Worm (Caenorhabditis elegans) whole organism, L4 larva: ENCODE measurements around the gene F11G11.13.

Experiments used
- F44E2.7 ChIP-seq: fragments of 200-800 bp; sonication (Bioruptor generic); IDR thresholded peaks from 2 replicates; pipeline ENCODE4 v2.1.2; 2022; ENCODE audit warnings: missing genetic modification characterization, missing compliant biosample characterization
- T20F7.1 ChIP-seq: fragments of 200-800 bp; sonication (Bioruptor generic); optimal IDR thresholded peaks from 2 replicates; lab custom pipeline; 2018; ENCODE audit warnings: mild to moderate bottlenecking, missing genetic modification characterization, missing compliant biosample characterization
- Y5F2A.4 ChIP-seq: fragments of 200-800 bp; sonication (Bioruptor generic); optimal IDR thresholded peaks from 2 replicates; lab custom pipeline; 2018; ENCODE audit warnings: mild to moderate bottlenecking, missing genetic modification characterization, missing compliant biosample characterization
- aha-1 ChIP-seq: fragments of 150-350 bp; peaks from one replicate; lab custom pipeline; 2014; ENCODE audit warnings: missing biosample characterization, missing genetic modification characterization
- ama-1 ChIP-seq: fragments of 150-350 bp; optimal IDR thresholded peaks from 2 replicates; lab custom pipeline; 2014; ENCODE audit warnings: inconsistent platforms, mixed read lengths
- attf-4 ChIP-seq: sonication (generic microtip); optimal IDR thresholded peaks from 3 replicates; lab custom pipeline; 2017; ENCODE audit warnings: missing biosample characterization, missing genetic modification characterization
- ceh-20 ChIP-seq: fragments of 200-800 bp; sonication (Bioruptor generic); IDR thresholded peaks from 2 replicates; pipeline ENCODE4 v1.3.6; 2022; ENCODE audit warnings: missing genetic modification reagents, missing genetic modification characterization, missing compliant biosample characterization
- ceh-44 ChIP-seq: fragments of 200-800 bp; sonication (Bioruptor generic); IDR thresholded peaks from 2 replicates; pipeline ENCODE4 v1.3.6; 2022; ENCODE audit warnings: missing genetic modification reagents, missing genetic modification characterization, missing compliant biosample characterization
- ces-1 ChIP-seq: fragments of 150-350 bp; sonication (generic microtip); optimal IDR thresholded peaks from 4 replicates; lab custom pipeline; 2014; ENCODE audit warnings: missing biosample characterization, missing genetic modification reagents, missing genetic modification characterization
- cey-2 ChIP-seq: sonication (generic microtip); optimal IDR thresholded peaks from 3 replicates; lab custom pipeline; 2017; ENCODE audit warnings: missing genetic modification characterization, mild to moderate bottlenecking, missing compliant biosample characterization, antibody characterized with exemption, borderline replicate concordance; ENCODE audit not compliant: insufficient read depth
- daf-16 ChIP-seq, 3 experiments: sonication (generic microtip); optimal IDR thresholded peaks; 2 replicates each; lab custom pipeline; 2016 to 2017; ENCODE audit warnings: missing genetic modification characterization in 3 of 3, missing genetic modification reagents in 3 of 3, mild to moderate bottlenecking in 2 of 3, missing compliant biosample characterization in 2 of 3, missing biosample characterization in 1 of 3, moderate library complexity in 1 of 3
- daf-8 ChIP-seq: fragments of 200-800 bp; sonication (Bioruptor generic); IDR thresholded peaks from 2 replicates; pipeline ENCODE4 v1.3.6; 2022; ENCODE audit warnings: missing genetic modification characterization, missing compliant biosample characterization
- dmd-6 ChIP-seq: fragments of 200-800 bp; sonication (Bioruptor generic); IDR thresholded peaks from 2 replicates; pipeline ENCODE4 v1.3.6; 2022; ENCODE audit warnings: missing genetic modification reagents, missing genetic modification characterization, missing compliant biosample characterization
- dmd-9 ChIP-seq: fragments of 200-800 bp; sonication (Bioruptor generic); IDR thresholded peaks from 2 replicates; pipeline ENCODE4 v1.3.6; 2022; ENCODE audit warnings: missing genetic modification reagents, missing genetic modification characterization, missing compliant biosample characterization
- gei-8 ChIP-seq: fragments of 200-800 bp; sonication (Bioruptor generic); optimal IDR thresholded peaks from 2 replicates; lab custom pipeline; 2018; ENCODE audit warnings: mild to moderate bottlenecking, missing genetic modification characterization, missing compliant biosample characterization
- hlh-11 ChIP-seq: fragments of 200-800 bp; sonication (Bioruptor generic); optimal IDR thresholded peaks from 2 replicates; lab custom pipeline; 2018; ENCODE audit warnings: mild to moderate bottlenecking, missing genetic modification characterization, missing compliant biosample characterization
- hlh-30 ChIP-seq: sonication (generic microtip); optimal IDR thresholded peaks from 2 replicates; lab custom pipeline; 2017; ENCODE audit warnings: antibody characterized with exemption, mild to moderate bottlenecking, missing genetic modification characterization, missing compliant biosample characterization; ENCODE audit not compliant: insufficient read depth
- lim-7 ChIP-seq: fragments of 200-800 bp; sonication (Bioruptor generic); IDR thresholded peaks from 2 replicates; pipeline ENCODE4 v1.3.6; 2022; ENCODE audit warnings: missing genetic modification characterization, missing compliant biosample characterization
- lin-29 ChIP-seq: fragments of 200-800 bp; sonication (Bioruptor generic); IDR thresholded peaks from 2 replicates; pipeline ENCODE4 v1.3.6; 2022; ENCODE audit warnings: missing genetic modification reagents, missing genetic modification characterization, missing compliant biosample characterization
- lin-38 ChIP-seq: fragments of 200-800 bp; sonication (Bioruptor generic); IDR thresholded peaks from 2 replicates; pipeline ENCODE4 v1.3.6; 2022; ENCODE audit warnings: missing genetic modification reagents, missing genetic modification characterization, missing compliant biosample characterization
- lsy-2 ChIP-seq, 2 experiments: fragments of 150-350 bp in 1 of 2; sonication (generic microtip) in 1 of 2; optimal IDR thresholded peaks; 2 replicates each; lab custom pipeline; 2014 to 2017; ENCODE audit warnings: missing biosample characterization in 2 of 2, missing genetic modification characterization in 2 of 2
- madf-5 ChIP-seq, 2 experiments: fragments of 200-800 bp; sonication (Bioruptor generic); IDR thresholded peaks; 2 replicates each; pipeline ENCODE4 v1.3.6; 2022; ENCODE audit warnings: missing compliant biosample characterization in 2 of 2, missing genetic modification characterization in 2 of 2
- madf-9 ChIP-seq: fragments of 200-800 bp; sonication (Bioruptor generic); conservative IDR thresholded peaks from 2 replicates; pipeline ENCODE4 v1.3.6; 2022; ENCODE audit warnings: missing genetic modification reagents, missing genetic modification characterization, missing compliant biosample characterization
- mdl-1 ChIP-seq, 2 experiments: fragments of 150-350 bp in 1 of 2; sonication (generic microtip) in 1 of 2; optimal IDR thresholded peaks; 2 replicates each; lab custom pipeline; 2014 to 2017; ENCODE audit warnings: missing biosample characterization in 2 of 2, missing genetic modification characterization in 2 of 2
- mes-2 ChIP-seq: sonication (generic microtip); optimal IDR thresholded peaks from 2 replicates; lab custom pipeline; 2016; ENCODE audit warnings: missing genotype, mild to moderate bottlenecking, missing genetic modification characterization, missing compliant biosample characterization; ENCODE audit not compliant: poor library complexity, severe bottlenecking
- mxl-2 ChIP-seq: fragments of 200-800 bp; sonication (Bioruptor generic); conservative IDR thresholded peaks from 2 replicates; pipeline ENCODE4 v1.3.6; 2022; ENCODE audit warnings: missing genetic modification reagents, missing genetic modification characterization, missing compliant biosample characterization
- mxl-3 ChIP-seq: fragments of 200-800 bp; sonication (Bioruptor generic); optimal IDR thresholded peaks from 2 replicates; lab custom pipeline; 2018; ENCODE audit warnings: mild to moderate bottlenecking, missing genetic modification characterization, missing compliant biosample characterization
- nhr-28 ChIP-seq: fragments of 150-350 bp; optimal IDR thresholded peaks from 2 replicates; lab custom pipeline; 2014; ENCODE audit warnings: missing biosample characterization, missing genetic modification characterization
- nhr-41 ChIP-seq: fragments of 200-800 bp; sonication (Bioruptor generic); IDR thresholded peaks from 2 replicates; pipeline ENCODE4 v1.3.6; 2022; ENCODE audit warnings: missing genetic modification reagents, missing genetic modification characterization, missing compliant biosample characterization
- nhr-48 ChIP-seq: sonication (generic microtip); optimal IDR thresholded peaks from 2 replicates; lab custom pipeline; 2016; ENCODE audit warnings: mild to moderate bottlenecking, missing genetic modification characterization, missing compliant biosample characterization
- nhr-6 ChIP-seq: fragments of 150-350 bp; optimal IDR thresholded peaks from 2 replicates; lab custom pipeline; 2014; ENCODE audit warnings: missing biosample characterization, missing genetic modification characterization
- pha-4 ChIP-seq, 2 experiments: fragments of 150-350 bp in 1 of 2; fragments of 200-800 bp in 1 of 2; sonication (Bioruptor generic) in 1 of 2; IDR thresholded peaks in 1 of 2; optimal IDR thresholded peaks in 1 of 2; 2 replicates each; pipeline versions ENCODE4 v1.3.6 to Lab custom; 2014 to 2022; ENCODE audit warnings: missing genetic modification characterization in 2 of 2, missing genetic modification reagents in 2 of 2, missing biosample characterization in 1 of 2, missing compliant biosample characterization in 1 of 2
- set-16 ChIP-seq: fragments of 200-800 bp; sonication (Bioruptor generic); IDR thresholded peaks from 2 replicates; pipeline ENCODE4 v1.3.6; 2022; ENCODE audit warnings: missing genetic modification reagents, missing genetic modification characterization, missing compliant biosample characterization
- skn-1 ChIP-seq: fragments of 150-350 bp; optimal IDR thresholded peaks from 2 replicates; lab custom pipeline; 2014; ENCODE audit warnings: missing biosample characterization, missing genetic modification characterization
- snpc-4 ChIP-seq: fragments of 150-350 bp; optimal IDR thresholded peaks from 2 replicates; lab custom pipeline; 2014; ENCODE audit warnings: missing biosample characterization, missing genetic modification characterization
- unc-62 ChIP-seq, 3 experiments: fragments of 150-350 bp in 1 of 3; sonication (generic microtip); optimal IDR thresholded peaks in 2 of 3; peaks in 1 of 3; 1 replicate in 1 of 3; 2 replicates in 2 of 3; lab custom pipeline; 2014 to 2017; ENCODE audit warnings: missing biosample characterization in 3 of 3, missing genetic modification characterization in 3 of 3, missing genetic modification reagents in 3 of 3, missing genotype in 1 of 3
- zip-11 ChIP-seq: fragments of 200-800 bp; sonication (Bioruptor generic); IDR thresholded peaks from 2 replicates; pipeline ENCODE4 v1.3.6; 2022; ENCODE audit warnings: missing genetic modification characterization, missing compliant biosample characterization
- ztf-11 ChIP-seq: fragments of 150-350 bp; optimal IDR thresholded peaks from 2 replicates; lab custom pipeline; 2014; ENCODE audit warnings: missing biosample characterization, missing genetic modification characterization

The F11G11.13 gene

DNA sequence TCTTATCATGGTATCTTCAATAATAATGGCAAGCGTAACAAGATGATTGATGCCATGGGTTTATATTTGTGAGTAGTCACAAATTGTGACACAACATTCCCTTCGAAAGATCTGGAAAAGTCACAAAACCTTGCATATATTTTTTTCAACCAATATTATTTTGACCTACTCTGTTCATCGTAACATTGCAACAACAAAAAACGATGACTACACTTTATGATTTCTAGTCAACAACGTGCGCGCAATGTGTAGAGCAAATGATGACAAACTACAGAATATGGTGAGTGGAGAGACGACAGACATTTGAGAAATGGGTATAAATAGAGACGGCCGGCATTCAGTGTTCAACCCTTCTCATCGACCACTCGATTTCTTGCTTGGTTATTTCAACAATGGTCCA, 5.7 kb upstream of the F11G11.13 start, which contains the start of gene gst-7 (continued):
- TF ChIP-seq dmd-6 = peak; percentile 73
- TF ChIP-seq cey-2 (tag; lab: Kevin White, UChicago) = peak; percentile 77
- no peak for TF ChIP-seq madf-5 (GFP tag; IDR thresholded peaks at IDR 0.05; lab: Robert Waterston, UW)
- TF ChIP-seq lsy-2 (tag; optimal IDR thresholded peaks at IDR 0.05; lab: Kevin White, UChicago) = peak in 1 of 2 experiments; percentile 51

DNA sequence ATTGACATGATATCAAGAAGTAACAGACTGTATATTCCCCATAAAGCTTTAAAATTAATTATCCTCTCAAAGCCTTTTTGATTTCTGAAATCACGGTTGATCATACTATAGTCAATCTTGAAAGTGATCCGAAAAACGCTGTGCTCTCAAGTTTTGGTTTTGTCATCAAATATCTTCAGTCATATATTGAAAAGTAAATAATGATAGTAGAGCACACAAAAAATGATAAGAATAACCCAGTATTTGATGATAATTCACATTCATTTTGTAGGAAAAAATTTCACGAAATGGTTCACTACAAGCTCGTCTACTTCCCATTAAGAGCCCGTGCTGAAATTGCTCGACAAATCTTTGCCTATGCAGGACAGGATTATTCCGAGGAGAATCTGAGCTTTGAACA, 3.6 kb upstream of the F11G11.13 start, which contains the start of gene gst-6:
Gene gst-6 (plus strand): TSS at position 263 of the 400 bp plus-strand sequence.
- TF ChIP-seq zip-11 (GFP tag; lab: Robert Waterston, UW) (no peak), set-16 (GFP tag; lab: Robert Waterston, UW) (no peak), ama-1 (lab: Kevin White, UChicago) (no peak), daf-16 (GFP tag; optimal IDR thresholded peaks at IDR 0.05; lab: Kevin White, UChicago) (no peak), daf-16 (tag; optimal IDR thresholded peaks at IDR 0.05; lab: Kevin White, UChicago) (peak; percentile 34), attf-4 (no peak), daf-8 (no peak), lin-29 (GFP tag; lab: Robert Waterston, UW) (no peak), nhr-6 (no peak), nhr-28 (tag; lab: Kevin White, UChicago) (peak; percentile 41), F44E2.7 (GFP tag; lab: Robert Waterston, UW) (no peak)

DNA sequence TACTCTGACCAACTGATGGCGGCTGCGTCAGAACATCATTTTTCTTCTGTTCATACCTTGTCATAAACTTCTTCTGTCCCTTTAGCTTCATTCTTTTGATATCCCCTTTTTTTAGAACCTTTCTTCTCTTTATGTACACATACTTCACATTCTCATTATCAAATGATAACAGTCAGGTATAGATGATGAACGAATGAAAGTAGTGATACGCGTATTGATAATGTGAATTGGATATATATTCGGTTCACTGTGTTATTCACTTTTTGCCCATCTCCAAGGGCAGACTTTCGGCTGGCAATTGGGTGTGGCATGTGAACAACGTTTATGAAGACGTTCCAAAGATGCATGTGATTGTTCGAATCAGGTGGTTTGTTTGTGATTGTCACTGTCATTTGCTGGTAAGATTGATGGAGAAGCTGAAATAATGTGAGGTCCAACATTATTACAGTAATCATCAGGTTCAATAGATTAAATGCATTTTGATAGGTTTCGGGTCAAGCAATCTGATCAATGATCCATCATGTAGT, 1.6 kb downstream of the F11G11.13 start, which contains the start of gene F11G11.15:
Gene F11G11.15 (plus strand): TSS at position 511 of the 527 bp plus-strand sequence.
- no peak for TF ChIP-seq nhr-6
- TF ChIP-seq cey-2 (tag; lab: Kevin White, UChicago) = no peak
- TF ChIP-seq daf-8 = no peak
- TF ChIP-seq mxl-2 (GFP tag; lab: Robert Waterston, UW) = no peak
- no peak for TF ChIP-seq snpc-4
- TF ChIP-seq gei-8 (GFP tag; lab: Kevin White, UChicago) = no peak
- no peak for TF ChIP-seq dmd-9 (GFP tag; lab: Robert Waterston, UW)
- TF ChIP-seq nhr-28 (tag; lab: Kevin White, UChicago) = peak; percentile 33
- TF ChIP-seq lim-7 (GFP tag; lab: Robert Waterston, UW) = no peak
- TF ChIP-seq nhr-41 (GFP tag; lab: Robert Waterston, UW) = no peak
- TF ChIP-seq mdl-1 (tag; optimal IDR thresholded peaks at IDR 0.05; lab: Kevin White, UChicago) = peak in 1 of 2 experiments; percentile 31
- no peak for TF ChIP-seq ztf-11
- TF ChIP-seq skn-1 (tag; lab: Kevin White, UChicago) = no peak
- peak; percentile 45 for TF ChIP-seq hlh-11 (tag; lab: Kevin White, UChicago)
- TF ChIP-seq ces-1 (GFP tag; lab: Kevin White, UChicago) = no peak
- TF ChIP-seq T20F7.1 = no peak
- no peak for TF ChIP-seq pha-4 (GFP tag; IDR thresholded peaks at IDR 0.05; lab: Robert Waterston, UW)
- no peak for TF ChIP-seq pha-4 (tag; optimal IDR thresholded peaks at IDR 0.05; lab: Kevin White, UChicago)
- no peak for TF ChIP-seq ceh-20 (GFP tag; lab: Robert Waterston, UW)
- TF ChIP-seq lin-38 (GFP tag; lab: Robert Waterston, UW) = no peak
- no peak for TF ChIP-seq mes-2 (tag; lab: Kevin White, UChicago)
- peak; percentile 96 for TF ChIP-seq aha-1
- no peak for TF ChIP-seq Y5F2A.4
- TF ChIP-seq unc-62 (GFP tag; optimal IDR thresholded peaks at IDR 0.05 in 1 of 2; lab: Kevin White, UChicago) = no peak
- no peak for TF ChIP-seq unc-62 (tag; optimal IDR thresholded peaks at IDR 0.05; lab: Kevin White, UChicago)
- peak; percentile 81 for TF ChIP-seq mxl-3 (GFP tag; lab: Kevin White, UChicago)
- no peak for TF ChIP-seq madf-9 (GFP tag; lab: Robert Waterston, UW)
- TF ChIP-seq hlh-30 (tag; lab: Kevin White, UChicago) = peak; percentile 66
- TF ChIP-seq nhr-48 (tag; lab: Kevin White, UChicago) = peak; percentile 68
- no peak for TF ChIP-seq ceh-44 (GFP tag; lab: Robert Waterston, UW)
